Worm (Caenorhabditis elegans) whole organism, young adult: ENCODE measurements around the gene ZC518.8.

ENCODE experiments used
- B0019.2 ChIP-seq: fragments of 200-800 bp; sonication (Bioruptor generic); conservative IDR thresholded peaks from 2 replicates; pipeline ENCODE4 v1.3.6; 2022; ENCODE audit warnings: missing genetic modification reagents, missing genetic modification characterization, missing compliant biosample characterization
- B0261.1 ChIP-seq: sonication (generic microtip); optimal IDR thresholded peaks from 2 replicates; lab custom pipeline; 2016; ENCODE audit warnings: mild to moderate bottlenecking, missing genetic modification characterization, moderate library complexity, missing compliant biosample characterization
- F22D6.2 ChIP-seq: sonication (generic microtip); optimal IDR thresholded peaks from 2 replicates; lab custom pipeline; 2016; ENCODE audit warnings: mild to moderate bottlenecking, missing genetic modification characterization, missing compliant biosample characterization
- F52B5.7 ChIP-seq: sonication (generic microtip); optimal IDR thresholded peaks from 2 replicates; lab custom pipeline; 2016; ENCODE audit warnings: mild to moderate bottlenecking, missing genetic modification characterization, missing compliant biosample characterization
- F57A8.1 ChIP-seq: fragments of 200-800 bp; sonication (Bioruptor generic); optimal IDR thresholded peaks from 2 replicates; lab custom pipeline; 2018; ENCODE audit warnings: mild to moderate bottlenecking, missing genetic modification characterization, moderate library complexity, missing compliant biosample characterization
- Y53G8AR.9 ChIP-seq: fragments of 200-800 bp; sonication (Bioruptor generic); conservative IDR thresholded peaks from 2 replicates; pipeline ENCODE4 v1.3.6; 2022; ENCODE audit warnings: missing genetic modification reagents, missing genetic modification characterization, missing compliant biosample characterization
- Y67H2A.10 ChIP-seq: fragments of 200-800 bp; sonication (Bioruptor generic); conservative IDR thresholded peaks from 2 replicates; pipeline ENCODE4 v1.3.6; 2022; ENCODE audit warnings: missing genetic modification reagents, missing genetic modification characterization, missing compliant biosample characterization
- ZK185.1 ChIP-seq: sonication (generic microtip); optimal IDR thresholded peaks from 2 replicates; lab custom pipeline; 2016; ENCODE audit warnings: mild to moderate bottlenecking, missing genetic modification characterization, missing compliant biosample characterization; ENCODE audit not compliant: poor library complexity, severe bottlenecking
- akir-1 ChIP-seq: fragments of 200-800 bp; sonication (Bioruptor generic); optimal IDR thresholded peaks from 2 replicates; lab custom pipeline; 2018; ENCODE audit warnings: mild to moderate bottlenecking, missing genetic modification characterization, moderate library complexity, missing compliant biosample characterization
- aptf-2 ChIP-seq: fragments of 200-800 bp; sonication (Bioruptor generic); conservative IDR thresholded peaks from 2 replicates; pipeline ENCODE4 v1.3.6; 2022; ENCODE audit warnings: missing genetic modification reagents, missing genetic modification characterization, missing compliant biosample characterization
- aptf-3 ChIP-seq: fragments of 200-800 bp; sonication (Bioruptor generic); IDR thresholded peaks from 2 replicates; pipeline ENCODE4 v1.3.6; 2022; ENCODE audit warnings: missing genetic modification characterization, missing compliant biosample characterization
- bed-2 ChIP-seq: fragments of 200-800 bp; sonication (Bioruptor generic); IDR thresholded peaks from 2 replicates; pipeline ENCODE4 v1.3.6; 2022; ENCODE audit warnings: missing genetic modification reagents, missing genetic modification characterization, missing compliant biosample characterization
- ccch-3 ChIP-seq: fragments of 200-800 bp; sonication (Bioruptor generic); optimal IDR thresholded peaks from 2 replicates; lab custom pipeline; 2018; ENCODE audit warnings: mild to moderate bottlenecking, missing genetic modification characterization, missing compliant biosample characterization
- cebp-1 ChIP-seq, 2 experiments: fragments of 200-800 bp in 1 of 2; sonication (Bioruptor generic) in 1 of 2; sonication (generic microtip) in 1 of 2; IDR thresholded peaks in 1 of 2; optimal IDR thresholded peaks in 1 of 2; 2 replicates each; pipeline versions ENCODE4 v1.3.6 to Lab custom; 2017 to 2022; ENCODE audit warnings: missing compliant biosample characterization in 2 of 2, missing genetic modification characterization in 2 of 2, mild to moderate bottlenecking in 1 of 2, missing genetic modification reagents in 1 of 2, moderate library complexity in 1 of 2
- ceh-27 ChIP-seq: fragments of 200-800 bp; sonication (Bioruptor generic); optimal IDR thresholded peaks from 2 replicates; lab custom pipeline; 2018; ENCODE audit warnings: mild to moderate bottlenecking, missing genetic modification characterization, moderate library complexity, missing compliant biosample characterization
- ceh-40 ChIP-seq: fragments of 200-800 bp; sonication (Bioruptor generic); IDR thresholded peaks from 2 replicates; pipeline ENCODE4 v1.3.6; 2022; ENCODE audit warnings: missing genetic modification characterization, missing compliant biosample characterization
- dpff-1 ChIP-seq: sonication (generic microtip); optimal IDR thresholded peaks from 2 replicates; lab custom pipeline; 2017; ENCODE audit warnings: mild to moderate bottlenecking, missing genetic modification characterization, missing compliant biosample characterization
- egl-44 ChIP-seq: fragments of 200-800 bp; sonication (Bioruptor generic); IDR thresholded peaks from 2 replicates; pipeline ENCODE4 v1.3.6; 2022; ENCODE audit warnings: missing genetic modification reagents, missing genetic modification characterization, missing compliant biosample characterization
- ekl-4 ChIP-seq: fragments of 200-800 bp; sonication (Bioruptor generic); IDR thresholded peaks from 2 replicates; pipeline ENCODE4 v1.3.6; 2022; ENCODE audit warnings: missing genetic modification reagents, missing genetic modification characterization, missing compliant biosample characterization
- ets-4 ChIP-seq: fragments of 200-800 bp; sonication (Bioruptor generic); optimal IDR thresholded peaks from 2 replicates; lab custom pipeline; 2018; ENCODE audit warnings: mild to moderate bottlenecking, missing genetic modification characterization, missing compliant biosample characterization
- fkh-3 ChIP-seq: sonication (generic microtip); optimal IDR thresholded peaks from 2 replicates; lab custom pipeline; 2016; ENCODE audit warnings: mild to moderate bottlenecking, missing genetic modification characterization, missing compliant biosample characterization
- hmg-1.2 ChIP-seq: fragments of 200-800 bp; sonication (Bioruptor generic); IDR thresholded peaks from 2 replicates; pipeline ENCODE4 v1.3.6; 2022; ENCODE audit warnings: missing genetic modification reagents, missing genetic modification characterization, missing compliant biosample characterization
- lag-1 ChIP-seq: fragments of 200-800 bp; sonication (Bioruptor generic); IDR thresholded peaks from 2 replicates; pipeline ENCODE4 v1.3.6; 2022; ENCODE audit warnings: missing genetic modification reagents, missing genetic modification characterization, missing compliant biosample characterization
- let-526 ChIP-seq: fragments of 200-800 bp; sonication (Bioruptor generic); IDR thresholded peaks from 2 replicates; pipeline ENCODE4 v1.3.6; 2022; ENCODE audit warnings: missing genetic modification reagents, missing genetic modification characterization, missing compliant biosample characterization
- let-607 ChIP-seq, 2 experiments: fragments of 200-800 bp in 1 of 2; sonication (Bioruptor generic) in 1 of 2; sonication (generic microtip) in 1 of 2; optimal IDR thresholded peaks; 2 replicates each; lab custom pipeline; 2016 to 2018; ENCODE audit warnings: mild to moderate bottlenecking in 2 of 2, missing compliant biosample characterization in 2 of 2, missing genetic modification characterization in 2 of 2, moderate library complexity in 2 of 2, missing genotype in 1 of 2
- lin-26 ChIP-seq: fragments of 200-800 bp; sonication (Bioruptor generic); IDR thresholded peaks from 2 replicates; pipeline ENCODE4 v1.3.6; 2022; ENCODE audit warnings: missing genetic modification reagents, missing genetic modification characterization, missing compliant biosample characterization
- lin-35 ChIP-seq, 3 experiments: fragments of 150-350 bp in 2 of 3; sonication (generic microtip) in 1 of 3; optimal IDR thresholded peaks; 2 replicates each; lab custom pipeline; 2014 to 2018; ENCODE audit warnings: missing biosample characterization in 3 of 3, missing genetic modification characterization in 3 of 3, missing genetic modification reagents in 3 of 3
- lin-40 ChIP-seq: sonication (generic microtip); optimal IDR thresholded peaks from 2 replicates; lab custom pipeline; 2016; ENCODE audit warnings: missing genetic modification characterization, mild to moderate bottlenecking, missing compliant biosample characterization, missing genotype, missing genetic modification reagents
- lir-1 ChIP-seq: fragments of 200-800 bp; sonication (Bioruptor generic); conservative IDR thresholded peaks from 2 replicates; pipeline ENCODE4 v1.3.6; 2022; ENCODE audit warnings: missing genetic modification reagents, missing genetic modification characterization, missing compliant biosample characterization
- lsl-1 ChIP-seq: fragments of 200-800 bp; sonication (Bioruptor generic); optimal IDR thresholded peaks from 2 replicates; lab custom pipeline; 2018; ENCODE audit warnings: mild to moderate bottlenecking, missing genetic modification characterization, moderate library complexity, missing compliant biosample characterization
- madf-3 ChIP-seq: fragments of 200-800 bp; sonication (Bioruptor generic); IDR thresholded peaks from 2 replicates; pipeline ENCODE4 v1.3.6; 2022; ENCODE audit warnings: missing genetic modification reagents, missing genetic modification characterization, missing compliant biosample characterization
- madf-6 ChIP-seq: fragments of 200-800 bp; sonication (Bioruptor generic); IDR thresholded peaks from 2 replicates; pipeline ENCODE4 v1.3.6; 2022; ENCODE audit warnings: missing genetic modification reagents, missing genetic modification characterization, missing compliant biosample characterization
- mcd-1 ChIP-seq: fragments of 200-800 bp; sonication (Bioruptor generic); IDR thresholded peaks from 2 replicates; pipeline ENCODE4 v1.3.6; 2022; ENCODE audit warnings: missing genetic modification reagents, missing genetic modification characterization, missing compliant biosample characterization
- nfya-1 ChIP-seq: sonication (generic microtip); optimal IDR thresholded peaks from 2 replicates; lab custom pipeline; 2017; ENCODE audit warnings: antibody characterized with exemption, missing compliant biosample characterization, missing genetic modification characterization, borderline replicate concordance; ENCODE audit not compliant: insufficient read depth
- nfyb-1 ChIP-seq: fragments of 200-800 bp; sonication (Bioruptor generic); IDR thresholded peaks from 2 replicates; pipeline ENCODE4 v1.3.6; 2022; ENCODE audit warnings: missing genetic modification reagents, missing genetic modification characterization, missing compliant biosample characterization
- nhr-179 ChIP-seq: sonication (generic microtip); optimal IDR thresholded peaks from 2 replicates; lab custom pipeline; 2016; ENCODE audit warnings: mild to moderate bottlenecking, missing genetic modification characterization, missing compliant biosample characterization
- nhr-80 ChIP-seq: sonication (generic microtip); optimal IDR thresholded peaks from 2 replicates; lab custom pipeline; 2016; ENCODE audit warnings: missing genetic modification characterization, missing compliant biosample characterization
- sea-2 ChIP-seq: fragments of 200-800 bp; sonication (Bioruptor generic); IDR thresholded peaks from 2 replicates; pipeline ENCODE4 v1.3.6; 2022; ENCODE audit warnings: missing genetic modification characterization, missing compliant biosample characterization
- snpc-1.1 ChIP-seq: sonication (generic microtip); optimal IDR thresholded peaks from 2 replicates; lab custom pipeline; 2017; ENCODE audit warnings: missing genetic modification characterization, mild to moderate bottlenecking, missing compliant biosample characterization, antibody characterized with exemption, moderate library complexity, missing genotype, missing genetic modification reagents; ENCODE audit not compliant: insufficient read depth
- snpc-4 ChIP-seq, 5 experiments: fragments of 150-350 bp in 1 of 5; sonication (generic microtip) in 4 of 5; optimal IDR thresholded peaks; 2 replicates each; lab custom pipeline; 2014 to 2018; ENCODE audit warnings: missing genetic modification characterization in 5 of 5, missing biosample characterization in 3 of 5, antibody characterized with exemption in 2 of 5, mild to moderate bottlenecking in 2 of 5, missing compliant biosample characterization in 2 of 5, missing genotype in 2 of 5, moderate library complexity in 2 of 5, missing genetic modification reagents in 1 of 5
- tlf-1 ChIP-seq: fragments of 200-800 bp; sonication (Bioruptor generic); optimal IDR thresholded peaks from 2 replicates; lab custom pipeline; 2018; ENCODE audit warnings: mild to moderate bottlenecking, missing genetic modification characterization, missing compliant biosample characterization
- unc-130 ChIP-seq: sonication (generic microtip); optimal IDR thresholded peaks from 2 replicates; lab custom pipeline; 2016; ENCODE audit warnings: missing genetic modification reagents, missing genetic modification characterization, missing compliant biosample characterization
- zfh-2 ChIP-seq: fragments of 200-800 bp; sonication (Bioruptor generic); conservative IDR thresholded peaks from 2 replicates; pipeline ENCODE4 v1.3.6; 2022; ENCODE audit warnings: missing genetic modification reagents, missing genetic modification characterization, missing compliant biosample characterization
- ztf-22 ChIP-seq: fragments of 200-800 bp; sonication (Bioruptor generic); optimal IDR thresholded peaks from 2 replicates; lab custom pipeline; 2018; ENCODE audit warnings: mild to moderate bottlenecking, missing genetic modification characterization, moderate library complexity, missing compliant biosample characterization
- ztf-28 ChIP-seq: fragments of 200-800 bp; sonication (Bioruptor generic); IDR thresholded peaks from 2 replicates; pipeline ENCODE4 v1.3.6; 2022; ENCODE audit warnings: missing genetic modification reagents, missing genetic modification characterization, missing compliant biosample characterization

ZC518.8 gene

DNA sequence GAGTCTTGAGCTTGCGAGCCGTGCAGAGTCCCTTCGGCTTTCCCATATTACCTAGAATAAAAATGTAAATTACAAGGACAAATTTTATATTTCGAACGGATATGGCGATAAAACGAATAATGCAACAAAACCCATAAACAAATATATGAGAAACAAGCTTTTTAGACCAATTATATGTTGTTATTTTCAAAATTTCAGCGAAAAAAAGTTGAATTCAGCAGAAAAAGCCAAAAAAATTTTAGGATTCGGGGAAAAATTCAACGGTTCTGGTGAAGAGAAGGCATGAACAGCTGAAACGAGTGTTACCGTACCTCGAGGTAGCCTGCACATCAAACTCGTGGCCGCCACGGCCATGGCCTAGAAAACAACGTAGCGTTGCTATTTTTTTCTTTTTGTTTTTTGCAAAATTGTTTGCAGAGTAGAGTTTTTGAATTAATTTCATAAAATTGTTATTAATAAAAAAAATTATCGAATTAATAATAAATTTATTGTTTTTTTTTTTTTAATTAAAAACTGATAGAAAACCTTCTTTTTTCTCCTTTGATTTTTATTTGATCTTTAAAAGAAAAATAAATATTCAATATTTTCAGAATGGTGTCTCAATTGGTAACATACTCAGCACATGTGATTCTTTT lies 29.4 kb upstream of the ZC518.8 start, which contains the start of the genes rps-23 and dpm-3 (continued):
- TF ChIP-seq let-526 (GFP tag; lab: Robert Waterston, UW): peak; percentile 97
- TF ChIP-seq mcd-1 (GFP tag; lab: Robert Waterston, UW): peak; percentile 92
- TF ChIP-seq nfya-1 (tag; lab: Kevin White, UChicago): no peak
- TF ChIP-seq lin-35 (GFP tag; optimal IDR thresholded peaks at IDR 0.05; lab: Kevin White, UChicago): peak in 2 of 3 experiments; percentile 18 to 86
- peak; percentile 95 for TF ChIP-seq ccch-3
- TF ChIP-seq fkh-3 (tag; lab: Kevin White, UChicago): no peak
- peak; percentile 95 for TF ChIP-seq madf-6 (GFP tag; lab: Robert Waterston, UW)
- peak; percentile 98 for TF ChIP-seq lsl-1 (GFP tag; lab: Kevin White, UChicago)
- no peak for TF ChIP-seq ztf-22 (GFP tag; lab: Kevin White, UChicago)
- TF ChIP-seq ceh-40 (GFP tag; lab: Robert Waterston, UW): peak; percentile 86
- TF ChIP-seq B0019.2 (GFP tag; lab: Robert Waterston, UW): peak; percentile 96
- no peak for TF ChIP-seq lin-40 (tag; lab: Kevin White, UChicago)
- peak; percentile 91 for TF ChIP-seq ZK185.1
- TF ChIP-seq dpff-1 (tag; lab: Kevin White, UChicago): no peak
- TF ChIP-seq snpc-1.1: peak; percentile 30
- peak; percentile 58; the same call in 1 of the 2 replicates for TF ChIP-seq zfh-2 (GFP tag; lab: Robert Waterston, UW)
- peak; percentile 77 for TF ChIP-seq Y53G8AR.9 (GFP tag; lab: Robert Waterston, UW)
- peak; percentile 79 for TF ChIP-seq hmg-1.2
- TF ChIP-seq lag-1: 0 out of 2 replicates have a peak, but pooled peaks have one; percentile 32
- peak; percentile 97 for TF ChIP-seq ceh-27 (GFP tag; lab: Kevin White, UChicago)
- peak; percentile 92 for TF ChIP-seq Y67H2A.10 (GFP tag; lab: Robert Waterston, UW)
- peak; percentile 60 for TF ChIP-seq F22D6.2 (tag; lab: Kevin White, UChicago)
- no peak for TF ChIP-seq aptf-3 (GFP tag; lab: Robert Waterston, UW)
- TF ChIP-seq snpc-4 (GFP tag; optimal IDR thresholded peaks at IDR 0.05; lab: Kevin White, UChicago): peak; percentile 50
- TF ChIP-seq snpc-4 (tag; optimal IDR thresholded peaks at IDR 0.05; lab: Kevin White, UChicago): peak; percentile 65 to 82 (median 76)
- peak; percentile 95 for TF ChIP-seq ekl-4 (GFP tag; lab: Robert Waterston, UW)
- no peak for TF ChIP-seq ets-4 (GFP tag; lab: Kevin White, UChicago)
- peak; percentile 97 for TF ChIP-seq unc-130 (GFP tag; lab: Kevin White, UChicago)
- peak; percentile 95 for TF ChIP-seq madf-3 (GFP tag; lab: Robert Waterston, UW)
- peak; percentile 61; the same call in 1 of the 2 replicates for TF ChIP-seq lin-26 (GFP tag; lab: Robert Waterston, UW)
- peak; percentile 55 to 90 for TF ChIP-seq let-607 (tag; optimal IDR thresholded peaks at IDR 0.05; lab: Kevin White, UChicago)
- TF ChIP-seq lir-1 (GFP tag; lab: Robert Waterston, UW): peak; percentile 87
- TF ChIP-seq ztf-28: peak; percentile 98
- TF ChIP-seq B0261.1 (tag; lab: Kevin White, UChicago): peak; percentile 37
- TF ChIP-seq aptf-2 (GFP tag; lab: Robert Waterston, UW): peak; percentile 93
- no peak for TF ChIP-seq F57A8.1 (GFP tag; lab: Kevin White, UChicago)
- TF ChIP-seq akir-1 (GFP tag; lab: Kevin White, UChicago): no peak
- peak; percentile 96 for TF ChIP-seq bed-2
- TF ChIP-seq nhr-80: peak; percentile 83
- peak; percentile 82 for TF ChIP-seq egl-44 (GFP tag; lab: Robert Waterston, UW)
- peak; percentile 95 for TF ChIP-seq tlf-1 (GFP tag; lab: Kevin White, UChicago)
- TF ChIP-seq cebp-1 (GFP tag; IDR thresholded peaks at IDR 0.05; lab: Robert Waterston, UW): peak; percentile 83
- peak; percentile 89 for TF ChIP-seq cebp-1 (tag; optimal IDR thresholded peaks at IDR 0.05; lab: Kevin White, UChicago)
- peak; percentile 71 for TF ChIP-seq F52B5.7 (tag; lab: Kevin White, UChicago)
- TF ChIP-seq nhr-179 (tag; lab: Kevin White, UChicago): no peak
- TF ChIP-seq sea-2 (GFP tag; lab: Robert Waterston, UW): no peak
- peak; percentile 91 for TF ChIP-seq nfyb-1 (GFP tag; lab: Robert Waterston, UW)
